Worm (Caenorhabditis elegans) whole organism, young adult: ENCODE data around the gene ben-1.
A peak's percentile ranks its signal among the peaks of the same experiment; 100 is the strongest.

Experiments
- C06A6.2 ChIP-seq: fragments of 200-800 bp; sonication (Bioruptor generic); conservative IDR thresholded peaks from 2 replicates; pipeline ENCODE4 v1.3.6; 2022; ENCODE audit warnings: missing genetic modification characterization, missing compliant biosample characterization
- F23B12.7 ChIP-seq: sonication (generic microtip); optimal IDR thresholded peaks from 2 replicates; lab custom pipeline; 2017; ENCODE audit warnings: missing genetic modification characterization, mild to moderate bottlenecking, missing compliant biosample characterization, antibody characterized with exemption, moderate library complexity; ENCODE audit not compliant: insufficient read depth
- F39B2.1 ChIP-seq: fragments of 200-800 bp; sonication (Bioruptor generic); IDR thresholded peaks from 2 replicates; pipeline ENCODE4 v1.3.6; 2022; ENCODE audit warnings: missing genetic modification reagents, missing genetic modification characterization, missing compliant biosample characterization
- F52B5.7 ChIP-seq: sonication (generic microtip); optimal IDR thresholded peaks from 2 replicates; lab custom pipeline; 2016; ENCODE audit warnings: mild to moderate bottlenecking, missing genetic modification characterization, missing compliant biosample characterization
- F57C9.4 ChIP-seq: sonication (generic microtip); optimal IDR thresholded peaks from 2 replicates; lab custom pipeline; 2017; ENCODE audit warnings: mild to moderate bottlenecking, missing genetic modification characterization, missing compliant biosample characterization
- K11D2.4 ChIP-seq: fragments of 200-800 bp; sonication (Bioruptor generic); IDR thresholded peaks from 2 replicates; pipeline ENCODE4 v1.3.6; 2022; ENCODE audit warnings: missing genetic modification reagents, missing genetic modification characterization, missing compliant biosample characterization
- K12H6.12 ChIP-seq: fragments of 200-800 bp; sonication (Bioruptor generic); optimal IDR thresholded peaks from 2 replicates; lab custom pipeline; 2018; ENCODE audit warnings: mild to moderate bottlenecking, missing genetic modification characterization, missing compliant biosample characterization
- T07F8.4 ChIP-seq: sonication (generic microtip); optimal IDR thresholded peaks from 2 replicates; lab custom pipeline; 2016; ENCODE audit warnings: mild to moderate bottlenecking, missing genetic modification characterization, moderate library complexity, missing compliant biosample characterization
- T26A5.8 ChIP-seq: sonication (generic microtip); optimal IDR thresholded peaks from 2 replicates; lab custom pipeline; 2016; ENCODE audit warnings: missing genetic modification characterization, missing compliant biosample characterization
- Y53G8AR.9 ChIP-seq: fragments of 200-800 bp; sonication (Bioruptor generic); conservative IDR thresholded peaks from 2 replicates; pipeline ENCODE4 v1.3.6; 2022; ENCODE audit warnings: missing genetic modification reagents, missing genetic modification characterization, missing compliant biosample characterization
- Y79H2A.3 ChIP-seq: fragments of 200-800 bp; sonication (Bioruptor generic); conservative IDR thresholded peaks from 2 replicates; pipeline ENCODE4 v1.3.6; 2022; ENCODE audit warnings: missing genetic modification reagents, missing genetic modification characterization, missing compliant biosample characterization
- Y95B8A.8 ChIP-seq: fragments of 200-800 bp; sonication (Bioruptor generic); IDR thresholded peaks from 2 replicates; pipeline ENCODE4 v1.3.6; 2022; ENCODE audit warnings: missing genetic modification reagents, missing genetic modification characterization, missing compliant biosample characterization
- ama-1 ChIP-seq, 3 experiments: fragments of 150-350 bp in 1 of 3; sonication (generic microtip) in 2 of 3; optimal IDR thresholded peaks; 2 replicates each; lab custom pipeline; 2014 to 2018; ENCODE audit warnings: missing biosample characterization in 2 of 3, missing genetic modification characterization in 2 of 3, missing genetic modification reagents in 2 of 3
- attf-6 ChIP-seq: fragments of 200-800 bp; sonication (Bioruptor generic); IDR thresholded peaks from 2 replicates; pipeline ENCODE4 v1.3.6; 2022; ENCODE audit warnings: missing genetic modification reagents, missing genetic modification characterization, missing compliant biosample characterization
- ccch-3 ChIP-seq: fragments of 200-800 bp; sonication (Bioruptor generic); optimal IDR thresholded peaks from 2 replicates; lab custom pipeline; 2018; ENCODE audit warnings: mild to moderate bottlenecking, missing genetic modification characterization, missing compliant biosample characterization
- ceh-40 ChIP-seq: fragments of 200-800 bp; sonication (Bioruptor generic); IDR thresholded peaks from 2 replicates; pipeline ENCODE4 v1.3.6; 2022; ENCODE audit warnings: missing genetic modification characterization, missing compliant biosample characterization
- ceh-91 ChIP-seq: fragments of 200-800 bp; sonication (Bioruptor generic); IDR thresholded peaks from 2 replicates; pipeline ENCODE4 v1.3.6; 2022; ENCODE audit warnings: missing genetic modification reagents, missing genetic modification characterization, missing compliant biosample characterization
- dox-1 ChIP-seq: fragments of 200-800 bp; sonication (Bioruptor generic); IDR thresholded peaks from 2 replicates; pipeline ENCODE4 v1.3.6; 2022; ENCODE audit warnings: missing genetic modification reagents, missing genetic modification characterization, missing compliant biosample characterization
- dpff-1 ChIP-seq: sonication (generic microtip); optimal IDR thresholded peaks from 2 replicates; lab custom pipeline; 2017; ENCODE audit warnings: mild to moderate bottlenecking, missing genetic modification characterization, missing compliant biosample characterization
- efl-1 ChIP-seq: fragments of 150-350 bp; optimal IDR thresholded peaks from 2 replicates; lab custom pipeline; 2014; ENCODE audit warnings: missing biosample characterization, missing genetic modification reagents, missing genetic modification characterization
- egl-44 ChIP-seq: fragments of 200-800 bp; sonication (Bioruptor generic); IDR thresholded peaks from 2 replicates; pipeline ENCODE4 v1.3.6; 2022; ENCODE audit warnings: missing genetic modification reagents, missing genetic modification characterization, missing compliant biosample characterization
- egrh-3 ChIP-seq: fragments of 200-800 bp; sonication (Bioruptor generic); IDR thresholded peaks from 2 replicates; pipeline ENCODE4 v1.3.6; 2022; ENCODE audit warnings: missing genetic modification reagents, missing genetic modification characterization, missing compliant biosample characterization
- ekl-4 ChIP-seq: fragments of 200-800 bp; sonication (Bioruptor generic); IDR thresholded peaks from 2 replicates; pipeline ENCODE4 v1.3.6; 2022; ENCODE audit warnings: missing genetic modification reagents, missing genetic modification characterization, missing compliant biosample characterization
- fkh-3 ChIP-seq: sonication (generic microtip); optimal IDR thresholded peaks from 2 replicates; lab custom pipeline; 2016; ENCODE audit warnings: mild to moderate bottlenecking, missing genetic modification characterization, missing compliant biosample characterization
- gei-17 ChIP-seq: fragments of 200-800 bp; sonication (Bioruptor generic); optimal IDR thresholded peaks from 2 replicates; lab custom pipeline; 2018; ENCODE audit warnings: mild to moderate bottlenecking, missing genetic modification characterization, missing compliant biosample characterization
- hlh-26 ChIP-seq: fragments of 200-800 bp; sonication (Bioruptor generic); conservative IDR thresholded peaks from 2 replicates; pipeline ENCODE4 v1.3.6; 2022; ENCODE audit warnings: missing genetic modification reagents, missing genetic modification characterization, missing compliant biosample characterization
- hmg-1.2 ChIP-seq: fragments of 200-800 bp; sonication (Bioruptor generic); IDR thresholded peaks from 2 replicates; pipeline ENCODE4 v1.3.6; 2022; ENCODE audit warnings: missing genetic modification reagents, missing genetic modification characterization, missing compliant biosample characterization
- hrde-1 ChIP-seq: sonication (generic microtip); optimal IDR thresholded peaks from 2 replicates; lab custom pipeline; 2016; ENCODE audit warnings: missing genetic modification characterization, mild to moderate bottlenecking, missing compliant biosample characterization, moderate library complexity, missing genotype, missing genetic modification reagents, borderline replicate concordance
- hsf-1 ChIP-seq: fragments of 200-800 bp; sonication (Bioruptor generic); IDR thresholded peaks from 2 replicates; pipeline ENCODE4 v1.3.6; 2022; ENCODE audit warnings: missing genetic modification reagents, missing genetic modification characterization, missing compliant biosample characterization
- lag-1 ChIP-seq: fragments of 200-800 bp; sonication (Bioruptor generic); IDR thresholded peaks from 2 replicates; pipeline ENCODE4 v1.3.6; 2022; ENCODE audit warnings: missing genetic modification reagents, missing genetic modification characterization, missing compliant biosample characterization
- let-526 ChIP-seq: fragments of 200-800 bp; sonication (Bioruptor generic); IDR thresholded peaks from 2 replicates; pipeline ENCODE4 v1.3.6; 2022; ENCODE audit warnings: missing genetic modification reagents, missing genetic modification characterization, missing compliant biosample characterization
- lin-26 ChIP-seq: fragments of 200-800 bp; sonication (Bioruptor generic); IDR thresholded peaks from 2 replicates; pipeline ENCODE4 v1.3.6; 2022; ENCODE audit warnings: missing genetic modification reagents, missing genetic modification characterization, missing compliant biosample characterization
- lsl-1 ChIP-seq: fragments of 200-800 bp; sonication (Bioruptor generic); optimal IDR thresholded peaks from 2 replicates; lab custom pipeline; 2018; ENCODE audit warnings: mild to moderate bottlenecking, missing genetic modification characterization, moderate library complexity, missing compliant biosample characterization
- madf-10 ChIP-seq: sonication (generic microtip); optimal IDR thresholded peaks from 2 replicates; lab custom pipeline; 2016; ENCODE audit warnings: mild to moderate bottlenecking, missing genetic modification characterization, missing compliant biosample characterization
- mcd-1 ChIP-seq: fragments of 200-800 bp; sonication (Bioruptor generic); IDR thresholded peaks from 2 replicates; pipeline ENCODE4 v1.3.6; 2022; ENCODE audit warnings: missing genetic modification reagents, missing genetic modification characterization, missing compliant biosample characterization
- nfya-1 ChIP-seq: sonication (generic microtip); optimal IDR thresholded peaks from 2 replicates; lab custom pipeline; 2017; ENCODE audit warnings: antibody characterized with exemption, missing compliant biosample characterization, missing genetic modification characterization, borderline replicate concordance; ENCODE audit not compliant: insufficient read depth
- nfyb-1 ChIP-seq: fragments of 200-800 bp; sonication (Bioruptor generic); IDR thresholded peaks from 2 replicates; pipeline ENCODE4 v1.3.6; 2022; ENCODE audit warnings: missing genetic modification reagents, missing genetic modification characterization, missing compliant biosample characterization
- nhr-179 ChIP-seq: sonication (generic microtip); optimal IDR thresholded peaks from 2 replicates; lab custom pipeline; 2016; ENCODE audit warnings: mild to moderate bottlenecking, missing genetic modification characterization, missing compliant biosample characterization
- nhr-80 ChIP-seq: sonication (generic microtip); optimal IDR thresholded peaks from 2 replicates; lab custom pipeline; 2016; ENCODE audit warnings: missing genetic modification characterization, missing compliant biosample characterization
- rcor-1 ChIP-seq: fragments of 200-800 bp; sonication (Bioruptor generic); IDR thresholded peaks from 2 replicates; pipeline ENCODE4 v1.3.6; 2022; ENCODE audit warnings: missing genetic modification reagents, missing genetic modification characterization, missing compliant biosample characterization
- snpc-1.3 ChIP-seq: sonication (generic microtip); optimal IDR thresholded peaks from 2 replicates; lab custom pipeline; 2017; ENCODE audit warnings: missing genetic modification characterization, mild to moderate bottlenecking, missing compliant biosample characterization, antibody characterized with exemption, moderate library complexity, missing genotype, missing genetic modification reagents; ENCODE audit not compliant: insufficient read depth
- snpc-3.4 ChIP-seq: sonication (generic microtip); optimal IDR thresholded peaks from 2 replicates; lab custom pipeline; 2017; ENCODE audit warnings: missing genetic modification characterization, mild to moderate bottlenecking, missing compliant biosample characterization, antibody characterized with exemption, moderate library complexity, missing genotype, missing genetic modification reagents
- sptf-2 ChIP-seq: fragments of 200-800 bp; sonication (Bioruptor generic); optimal IDR thresholded peaks from 2 replicates; lab custom pipeline; 2018; ENCODE audit warnings: mild to moderate bottlenecking, missing genetic modification characterization, missing compliant biosample characterization
- zim-3 ChIP-seq: sonication (generic microtip); optimal IDR thresholded peaks from 2 replicates; lab custom pipeline; 2017; ENCODE audit warnings: mild to moderate bottlenecking, missing genetic modification characterization, moderate library complexity, missing compliant biosample characterization
- ztf-18 ChIP-seq: sonication (generic microtip); optimal IDR thresholded peaks from 2 replicates; lab custom pipeline; 2016; ENCODE audit warnings: missing genotype, mild to moderate bottlenecking, missing genetic modification characterization, missing compliant biosample characterization
- ztf-6 ChIP-seq: fragments of 200-800 bp; sonication (Bioruptor generic); IDR thresholded peaks from 2 replicates; pipeline ENCODE4 v1.3.6; 2022; ENCODE audit warnings: missing genetic modification reagents, missing genetic modification characterization, missing compliant biosample characterization

Gene ben-1

DNA sequence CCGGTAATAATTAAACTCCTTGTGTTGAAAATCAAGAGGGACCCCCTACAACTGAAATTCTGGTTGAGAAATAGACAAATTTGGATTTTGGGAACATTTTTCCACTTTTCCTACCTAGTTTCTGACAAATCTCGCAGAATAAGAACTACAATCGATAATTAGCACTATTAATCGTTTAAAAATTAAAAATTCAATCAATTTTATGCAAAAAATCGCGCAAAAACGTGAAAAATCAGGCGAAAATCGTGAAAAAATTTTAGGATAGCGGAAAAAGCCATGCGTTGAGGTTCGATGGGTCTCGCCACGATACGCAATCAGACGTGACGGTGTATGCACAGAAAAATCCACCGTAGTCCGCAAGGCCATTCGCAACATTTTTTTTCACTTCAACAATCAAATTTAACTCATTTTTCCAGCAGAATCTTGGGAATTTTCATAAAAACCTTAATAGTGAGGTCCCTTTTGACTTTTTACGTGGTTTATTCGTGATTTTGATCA is 36.3 kb downstream of the ben-1 start, which contains the start of gene lias-1 (continued):
- TF ChIP-seq F23B12.7 (tag; lab: Kevin White, UChicago), result peak; percentile 89
- peak; percentile 38 for TF ChIP-seq madf-10
- TF ChIP-seq let-526 (GFP tag; lab: Robert Waterston, UW), result no peak
- no peak for TF ChIP-seq snpc-3.4 (tag; lab: Kevin White, UChicago)
- no peak for TF ChIP-seq ccch-3
- TF ChIP-seq ama-1 (optimal IDR thresholded peaks at IDR 0.05; lab: Kevin White, UChicago), result no peak
- peak in 1 of 2 experiments; percentile 17 for TF ChIP-seq ama-1 (GFP tag; optimal IDR thresholded peaks at IDR 0.05; lab: Kevin White, UChicago)
- TF ChIP-seq ceh-40, result no peak
- TF ChIP-seq hsf-1, result no peak
- no peak for TF ChIP-seq fkh-3 (tag; lab: Kevin White, UChicago)
- peak; percentile 78 for TF ChIP-seq mcd-1 (GFP tag; lab: Robert Waterston, UW)
- no peak for TF ChIP-seq hrde-1 (tag; lab: Kevin White, UChicago)
- TF ChIP-seq lsl-1 (GFP tag; lab: Kevin White, UChicago), result peak; percentile 88
- no peak for TF ChIP-seq nfya-1 (tag; lab: Kevin White, UChicago)
- TF ChIP-seq lin-26 (GFP tag; lab: Robert Waterston, UW), result no peak
- no peak for TF ChIP-seq ztf-6 (GFP tag; lab: Robert Waterston, UW)
- 0 out of 2 replicates have a peak, but pooled peaks have one; percentile 39 for TF ChIP-seq Y53G8AR.9
- peak; percentile 69 for TF ChIP-seq hmg-1.2
- no peak for TF ChIP-seq F57C9.4
- no peak for TF ChIP-seq Y79H2A.3 (GFP tag; lab: Robert Waterston, UW)
- peak; percentile 27 for TF ChIP-seq nhr-80 (tag; lab: Kevin White, UChicago)
- TF ChIP-seq zim-3 (tag; lab: Kevin White, UChicago), result no peak
- peak; percentile 21 for TF ChIP-seq K12H6.12 (tag; lab: Kevin White, UChicago)
- TF ChIP-seq F39B2.1 (GFP tag; lab: Robert Waterston, UW), result no peak
- TF ChIP-seq sptf-2 (GFP tag; lab: Kevin White, UChicago), result no peak
- TF ChIP-seq Y95B8A.8 (GFP tag; lab: Robert Waterston, UW), result no peak; the same call in 1 of the 2 replicates
- no peak for TF ChIP-seq gei-17 (GFP tag; lab: Kevin White, UChicago)
- no peak for TF ChIP-seq dpff-1 (tag; lab: Kevin White, UChicago)
- peak; percentile 76 for TF ChIP-seq snpc-1.3 (tag; lab: Kevin White, UChicago)
- TF ChIP-seq egl-44, result no peak
- TF ChIP-seq F52B5.7, result no peak
- no peak for TF ChIP-seq nhr-179 (tag; lab: Kevin White, UChicago)
- no peak for TF ChIP-seq hlh-26 (GFP tag; lab: Robert Waterston, UW)
- TF ChIP-seq C06A6.2 (GFP tag; lab: Robert Waterston, UW), result no peak

DNA sequence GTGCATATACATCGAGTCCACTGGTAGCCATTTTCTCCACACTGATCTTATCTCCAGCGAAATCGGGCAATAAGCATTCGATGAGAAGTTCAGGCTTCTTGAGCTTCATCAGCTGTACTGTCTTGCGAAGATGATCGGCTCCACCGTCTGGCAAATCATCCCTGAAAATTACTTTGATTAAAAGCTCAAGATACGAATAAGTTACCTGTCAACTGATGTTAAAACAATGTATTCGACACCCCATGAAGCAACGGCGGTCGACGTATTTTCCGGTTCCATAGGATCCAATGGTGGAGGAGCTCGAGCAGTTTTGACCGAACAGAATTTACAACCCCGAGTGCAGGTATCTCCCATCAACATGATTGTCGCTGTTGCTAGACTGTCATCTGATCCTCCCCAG is 37.2 kb downstream of the ben-1 start:
- no peak for TF ChIP-seq ceh-40
- TF ChIP-seq egl-44, result peak; percentile 32; the same call in 1 of the 2 replicates
- TF ChIP-seq, all 124 proteins: peak for 1

DNA sequence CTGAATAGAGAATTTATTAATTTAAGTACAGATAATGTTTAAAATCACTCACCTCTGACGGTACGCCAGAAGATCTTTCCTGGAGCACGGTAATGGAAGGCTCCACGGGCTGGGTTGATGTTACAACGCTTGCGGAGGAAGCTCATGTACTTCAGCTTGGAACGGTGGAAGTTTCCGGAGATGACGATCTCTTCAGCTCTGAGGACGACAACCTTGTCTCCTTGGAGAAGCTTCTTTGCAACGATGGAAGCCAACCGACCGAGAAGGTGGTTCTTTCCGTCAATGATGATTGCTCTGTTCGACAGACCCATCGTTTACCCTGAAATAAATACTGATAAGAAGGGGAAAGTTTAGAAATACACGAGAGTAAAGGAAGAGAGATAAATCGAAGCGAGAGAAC is 38.2 kb downstream of the ben-1 start, which contains the start of gene rpl-16:
rpl-16 (minus strand) TSS at position 319 of the 400 bp plus-strand sequence.
- TF ChIP-seq nfyb-1 (GFP tag; lab: Robert Waterston, UW), result peak; percentile 61; the same call in 1 of the 2 replicates
- no peak for TF ChIP-seq rcor-1 (GFP tag; lab: Robert Waterston, UW)
- TF ChIP-seq ceh-91 (GFP tag; lab: Robert Waterston, UW), result no peak
- peak; percentile 34; the same call in 1 of the 2 replicates for TF ChIP-seq F39B2.1 (GFP tag; lab: Robert Waterston, UW)
- no peak for TF ChIP-seq T26A5.8 (tag; lab: Kevin White, UChicago)
- TF ChIP-seq hmg-1.2, result peak; percentile 17; the same call in 1 of the 2 replicates
- peak; percentile 73 for TF ChIP-seq ekl-4
- TF ChIP-seq ztf-18 (tag; lab: Kevin White, UChicago), result no peak
- TF ChIP-seq egrh-3, result no peak
- no peak for TF ChIP-seq dox-1 (GFP tag; lab: Robert Waterston, UW)
- TF ChIP-seq efl-1 (GFP tag; lab: Kevin White, UChicago), result no peak
- peak; percentile 4 for TF ChIP-seq snpc-3.4 (tag; lab: Kevin White, UChicago)
- no peak for TF ChIP-seq K11D2.4
- TF ChIP-seq Y95B8A.8 (GFP tag; lab: Robert Waterston, UW), result no peak
- TF ChIP-seq lsl-1 (GFP tag; lab: Kevin White, UChicago), result no peak
- TF ChIP-seq attf-6, result 0 out of 2 replicates have a peak, but pooled peaks have one; percentile 7
- no peak for TF ChIP-seq T07F8.4
- no peak for TF ChIP-seq lag-1 (GFP tag; lab: Robert Waterston, UW)
